Worm (Caenorhabditis elegans): ENCODE data around the gene col-161.

Gene col-161

ce11 chrV:13268032-13268431 lies 49.8 kb downstream of the col-161 start:
- TF ChIP-seq cebp-1 (GFP tag; IDR thresholded peaks at IDR 0.05) (peak; percentile 54; the same call in 1 of the 2 replicates), cebp-1 (tag; optimal IDR thresholded peaks at IDR 0.05) (peak; percentile 74), repo-1 (tag; optimal IDR thresholded peaks at IDR 0.05) (no peak), nhr-80 (tag; optimal IDR thresholded peaks at IDR 0.05) (peak; percentile 84)
